Worm (Caenorhabditis elegans): ENCODE results near the gene cest-25.

The cest-25 gene

DNA sequence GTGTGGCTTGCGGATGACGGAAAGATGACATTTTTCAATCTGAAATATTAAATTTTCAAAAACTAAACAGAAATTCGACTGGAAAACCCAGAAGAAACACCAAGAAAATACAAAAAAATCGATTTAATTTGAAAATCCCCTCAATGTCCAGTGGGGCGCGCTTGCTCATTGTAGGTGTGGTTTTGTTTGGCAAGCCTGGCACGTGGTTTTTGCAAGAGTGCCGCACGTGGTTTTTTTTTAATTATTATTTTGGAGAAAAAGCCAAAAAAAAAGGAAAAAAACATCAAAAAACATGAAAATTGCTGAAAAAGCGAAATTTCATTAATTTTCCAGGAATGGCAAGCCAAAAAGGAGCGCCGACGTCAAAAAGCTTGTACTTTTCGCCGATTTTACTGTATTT, 29.3 kb upstream of the cest-25 start, which contains the start of gene swsn-3 (continued):
- TF ChIP-seq nhr-237 (tag; optimal IDR thresholded peaks at IDR 0.05) (peak; percentile 43), ztf-11 (tag; optimal IDR thresholded peaks at IDR 0.05) (peak; percentile 30), nhr-6 (tag; optimal IDR thresholded peaks at IDR 0.05) (peak; percentile 58), nhr-77 (tag; optimal IDR thresholded peaks at IDR 0.05) (peak; percentile 32), ceh-82 (tag; optimal IDR thresholded peaks at IDR 0.05) (peak; percentile 25), mbf-1 (tag; optimal IDR thresholded peaks at IDR 0.05) (no peak), nhr-11 (tag; optimal IDR thresholded peaks at IDR 0.05) (no peak), nhr-129 (tag; optimal IDR thresholded peaks at IDR 0.05) (peak; percentile 74), elt-3 (tag; optimal IDR thresholded peaks at IDR 0.05) (no peak), sem-4 (tag; optimal IDR thresholded peaks at IDR 0.05) (peak; percentile 77), alr-1 (tag; optimal IDR thresholded peaks at IDR 0.05) (no peak), nhr-10 (tag; optimal IDR thresholded peaks at IDR 0.05) (peak; percentile 63), sma-3 (GFP tag; optimal IDR thresholded peaks at IDR 0.05) (peak; percentile 83)

DNA sequence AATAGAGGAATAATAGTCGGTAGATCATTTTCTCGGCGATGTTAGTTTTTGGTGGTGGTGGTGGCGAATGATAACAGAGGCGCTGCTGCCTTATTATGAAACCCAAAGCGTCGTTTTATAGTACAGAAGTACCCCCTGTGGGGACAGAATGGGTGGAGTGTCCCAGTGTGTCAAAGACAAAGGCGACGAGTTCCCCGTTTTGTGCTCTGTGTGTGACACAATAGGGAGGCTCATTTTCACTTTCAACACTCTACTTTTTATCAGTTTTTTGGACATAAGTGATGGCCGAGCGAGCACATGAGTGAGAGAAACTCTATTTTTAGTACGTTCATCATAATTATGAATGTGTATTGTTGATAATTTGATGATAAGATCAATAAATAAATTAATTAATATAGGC, 21.4 kb upstream of the cest-25 start, which contains the start of gene pho-9:
Gene pho-9, minus strand, starts transcription at position 91 of the 400 bp plus-strand sequence.
- TF ChIP-seq mbf-1 (tag; optimal IDR thresholded peaks at IDR 0.05) = no peak
- TF ChIP-seq fos-1 (tag; optimal IDR thresholded peaks at IDR 0.05) = peak; percentile 88
- peak; percentile 26 for TF ChIP-seq blmp-1 (tag; optimal IDR thresholded peaks at IDR 0.05; ENCODE audit: insufficient read depth)
- no peak for TF ChIP-seq ama-1 (optimal IDR thresholded peaks at IDR 0.05)
- no peak for TF ChIP-seq unc-39 (tag; optimal IDR thresholded peaks at IDR 0.05)
- peak; percentile 58 for TF ChIP-seq sma-9 (GFP tag; optimal IDR thresholded peaks at IDR 0.05)
- no peak for TF ChIP-seq sma-9 (tag; optimal IDR thresholded peaks at IDR 0.05)
- peak; percentile 59 for TF ChIP-seq F13H6.1 (tag; optimal IDR thresholded peaks at IDR 0.05)
- TF ChIP-seq nhr-21 (tag; optimal IDR thresholded peaks at IDR 0.05) = no peak
- TF ChIP-seq mdl-1 (tag; optimal IDR thresholded peaks at IDR 0.05) = no peak
- TF ChIP-seq crh-2 (tag; optimal IDR thresholded peaks at IDR 0.05) = peak; percentile 50

DNA sequence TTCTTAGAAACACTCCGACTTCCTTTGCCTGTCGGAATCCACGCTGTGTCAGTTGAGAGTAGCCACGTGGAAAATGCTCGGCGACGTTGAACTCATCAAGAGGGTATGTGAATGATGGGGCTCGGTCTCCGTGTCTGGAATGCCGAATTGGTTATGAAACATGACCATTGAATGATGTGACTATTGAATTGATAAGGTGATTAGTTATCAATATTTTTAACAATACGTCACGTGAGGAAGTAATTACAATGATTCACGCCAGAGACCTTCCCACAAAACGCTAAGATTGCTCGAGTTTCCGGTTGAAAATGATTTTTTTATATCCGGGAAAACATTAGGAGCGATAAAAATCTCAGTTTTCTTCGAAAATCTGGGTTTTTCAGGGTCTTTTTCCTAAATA, 20.0 kb upstream of the cest-25 start:
- TF ChIP-seq ama-1 (optimal IDR thresholded peaks at IDR 0.05) = no peak
- no peak for TF ChIP-seq elt-1 (tag; optimal IDR thresholded peaks at IDR 0.05)
- no peak for TF ChIP-seq lsy-2 (tag; optimal IDR thresholded peaks at IDR 0.05)
- TF ChIP-seq fos-1 (tag; optimal IDR thresholded peaks at IDR 0.05) = peak; percentile 63
- TF ChIP-seq peb-1 (tag; optimal IDR thresholded peaks at IDR 0.05) = no peak
- TF ChIP-seq mdl-1 (tag; optimal IDR thresholded peaks at IDR 0.05) = no peak
- no peak for TF ChIP-seq ztf-1 (GFP tag; conservative IDR thresholded peaks at IDR 0.05)
- TF ChIP-seq Y55F3AM.14 (GFP tag; optimal IDR thresholded peaks at IDR 0.05) = no peak

DNA sequence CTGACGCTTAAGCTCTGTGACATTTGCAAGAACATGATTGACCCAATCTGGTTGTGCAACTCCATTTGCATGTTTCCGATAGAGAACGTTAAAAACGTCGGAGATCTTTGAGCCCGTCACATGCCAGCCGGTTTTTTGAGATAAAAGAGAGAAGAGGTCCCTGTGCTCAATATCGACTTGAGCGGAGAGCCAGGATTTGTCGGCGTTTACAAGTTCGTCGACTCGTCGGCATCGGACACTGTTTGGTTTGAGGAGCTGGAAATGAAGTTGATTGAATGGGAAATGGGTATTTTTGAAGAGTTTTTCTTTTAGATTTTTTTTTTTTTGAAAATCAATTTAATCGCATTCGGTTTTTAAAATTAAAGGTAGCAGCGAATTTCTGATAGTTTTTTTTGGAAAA, 18.8 kb upstream of the cest-25 start:
- TF ChIP-seq gmeb-1 (tag; optimal IDR thresholded peaks at IDR 0.05) (no peak), F13H6.1 (tag; optimal IDR thresholded peaks at IDR 0.05) (no peak), aly-2 (tag; optimal IDR thresholded peaks at IDR 0.05) (no peak), nhr-10 (tag; optimal IDR thresholded peaks at IDR 0.05) (no peak), skn-1 (tag; optimal IDR thresholded peaks at IDR 0.05) (no peak), fos-1 (tag; optimal IDR thresholded peaks at IDR 0.05) (no peak), sma-9 (GFP tag; optimal IDR thresholded peaks at IDR 0.05) (no peak), sma-9 (tag; optimal IDR thresholded peaks at IDR 0.05) (no peak), elt-1 (tag; optimal IDR thresholded peaks at IDR 0.05) (no peak), ztf-1 (GFP tag; conservative IDR thresholded peaks at IDR 0.05) (no peak), elt-3 (tag; optimal IDR thresholded peaks at IDR 0.05) (no peak), alr-1 (tag; optimal IDR thresholded peaks at IDR 0.05) (no peak)

DNA sequence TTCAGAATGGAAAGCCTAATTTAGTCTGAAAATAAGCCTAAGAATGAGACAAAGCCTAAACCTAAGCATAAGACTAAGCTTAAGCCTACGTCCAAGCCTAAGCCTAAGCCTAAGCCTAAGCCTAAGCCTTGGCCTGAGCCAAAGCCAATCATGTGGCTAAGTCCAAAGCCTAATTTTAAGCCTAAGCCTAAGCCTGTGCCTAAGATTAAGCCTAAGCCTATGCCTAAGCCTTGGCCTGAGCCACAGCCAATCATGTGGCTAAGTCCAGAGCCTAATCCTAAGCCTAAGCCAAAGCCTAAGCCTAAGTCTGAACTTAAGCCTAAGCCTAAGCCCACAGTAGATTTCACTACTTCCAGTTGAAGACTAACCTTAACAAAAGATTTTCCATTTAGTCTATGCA, 18.1 kb upstream of the cest-25 start:
- TF ChIP-seq unc-39 (tag; optimal IDR thresholded peaks at IDR 0.05) (no peak), lsy-2 (tag; optimal IDR thresholded peaks at IDR 0.05) (no peak), F13H6.1 (tag; optimal IDR thresholded peaks at IDR 0.05) (no peak), C34F6.9 (tag; optimal IDR thresholded peaks at IDR 0.05) (no peak), nhr-25 (tag; optimal IDR thresholded peaks at IDR 0.05) (no peak), snpc-4 (tag; optimal IDR thresholded peaks at IDR 0.05) (no peak)

DNA sequence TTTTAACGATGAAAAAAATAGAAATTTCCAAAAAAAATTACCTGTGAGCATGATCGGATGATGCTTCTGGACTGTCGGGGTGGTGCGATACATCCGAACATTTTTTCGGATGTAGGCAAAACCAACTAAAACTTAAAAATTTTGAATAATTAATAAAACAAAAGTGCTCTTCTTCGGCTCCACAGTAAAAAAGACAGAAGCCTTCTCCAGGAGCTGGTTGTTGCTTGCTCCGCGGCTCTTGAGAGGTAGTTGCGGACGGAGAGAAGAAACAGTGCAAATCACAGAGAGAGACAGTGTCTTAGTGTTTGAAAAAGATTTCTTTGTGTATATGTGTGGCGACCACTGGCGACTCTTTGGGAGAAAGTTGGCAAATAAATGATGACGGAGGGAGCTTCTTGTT, 16.9 kb upstream of the cest-25 start, which contains the start of gene gldi-9:
Gene gldi-9, minus strand, starts transcription at position 101 of the 400 bp plus-strand sequence.
- TF ChIP-seq ZK546.5 (tag; optimal IDR thresholded peaks at IDR 0.05) (no peak), sem-4 (tag; optimal IDR thresholded peaks at IDR 0.05) (no peak), gmeb-1 (tag; optimal IDR thresholded peaks at IDR 0.05) (no peak), nhr-237 (tag; optimal IDR thresholded peaks at IDR 0.05) (no peak), sma-3 (GFP tag; optimal IDR thresholded peaks at IDR 0.05) (no peak)

All from whole organism, L2 larva.